Fruit fly (Drosophila melanogaster) whole organism, embryonic: ENCODE data around the gene CG46312.

Experiments used
- Asciz ChIP-seq: fragments of 200-800 bp; sonication (Bioruptor generic); optimal IDR thresholded peaks from 2 replicates; lab custom pipeline; 2017; ENCODE audit warnings: missing biosample characterization, mild to moderate bottlenecking, missing genetic modification characterization, missing genetic modification reagents
- Awh ChIP-seq: fragments of 200-800 bp; sonication (Bioruptor generic); IDR thresholded peaks from 2 replicates; pipeline ENCODE4, ENCODE4 v1.3.6; 2022; ENCODE audit warnings: missing biosample characterization, missing genetic modification characterization
- Blimp-1 ChIP-seq: fragments of 200-800 bp; sonication (Bioruptor generic); optimal IDR thresholded peaks from 3 replicates; lab custom pipeline; 2018; ENCODE audit warnings: missing biosample characterization, missing genetic modification characterization, mild to moderate bottlenecking, moderate library complexity, missing genetic modification reagents
- CG11560 ChIP-seq: fragments of 200-800 bp; sonication (Bioruptor generic); IDR thresholded peaks from 3 replicates; pipeline ENCODE4 v1.3.6; 2022; ENCODE audit warnings: missing biosample characterization, missing genetic modification characterization
- CG11723 ChIP-seq: fragments of 200-800 bp; sonication (Bioruptor generic); optimal IDR thresholded peaks from 2 replicates; lab custom pipeline; 2017; ENCODE audit warnings: missing biosample characterization, mild to moderate bottlenecking, missing genetic modification characterization
- CG12219 ChIP-seq: fragments of 200-800 bp; sonication (Bioruptor generic); optimal IDR thresholded peaks from 3 replicates; lab custom pipeline; 2018; ENCODE audit warnings: missing biosample characterization, mild to moderate bottlenecking, missing genetic modification characterization
- CG12659 ChIP-seq: fragments of 200-800 bp; sonication (Bioruptor generic); optimal IDR thresholded peaks from 3 replicates; lab custom pipeline; 2017; ENCODE audit warnings: mild to moderate bottlenecking, missing biosample characterization, missing genetic modification reagents, missing genetic modification characterization
- CG14965 ChIP-seq: fragments of 200-800 bp; sonication (Bioruptor generic); optimal IDR thresholded peaks from 2 replicates; lab custom pipeline; 2016; ENCODE audit warnings: missing biosample characterization, missing genetic modification characterization, borderline replicate concordance
- CG15269 ChIP-seq: fragments of 200-800 bp; sonication (Bioruptor generic); optimal IDR thresholded peaks from 2 replicates; lab custom pipeline; 2018; ENCODE audit warnings: missing biosample characterization, mild to moderate bottlenecking, missing genetic modification characterization, moderate library complexity
- CG30431 ChIP-seq: fragments of 200-800 bp; sonication (Bioruptor generic); optimal IDR thresholded peaks from 2 replicates; lab custom pipeline; 2017; ENCODE audit warnings: missing biosample characterization, missing genetic modification characterization
- CG33213 ChIP-seq: fragments of 200-800 bp; sonication (Bioruptor generic); optimal IDR thresholded peaks from 3 replicates; lab custom pipeline; 2016; ENCODE audit warnings: missing biosample characterization, missing genetic modification characterization
- CG4282 ChIP-seq: fragments of 200-800 bp; sonication (Bioruptor generic); optimal IDR thresholded peaks from 2 replicates; lab custom pipeline; 2016; ENCODE audit warnings: missing biosample characterization, missing genetic modification characterization
- CG4424 ChIP-seq: fragments of 200-800 bp; sonication (Bioruptor generic); optimal IDR thresholded peaks from 3 replicates; lab custom pipeline; 2016; ENCODE audit warnings: missing biosample characterization, missing genetic modification characterization
- CG4820 ChIP-seq: fragments of 200-800 bp; sonication (Bioruptor generic); optimal IDR thresholded peaks from 3 replicates; lab custom pipeline; 2016; ENCODE audit warnings: missing biosample characterization, missing genetic modification characterization
- CG6765 ChIP-seq: fragments of 200-800 bp; sonication (Bioruptor generic); optimal IDR thresholded peaks from 3 replicates; lab custom pipeline; 2017; ENCODE audit warnings: missing biosample characterization, mild to moderate bottlenecking, missing genetic modification characterization
- CG7271 ChIP-seq: fragments of 200-800 bp; sonication (Bioruptor generic); optimal IDR thresholded peaks from 2 replicates; lab custom pipeline; 2018; ENCODE audit warnings: missing biosample characterization, mild to moderate bottlenecking, missing genetic modification characterization, moderate library complexity
- CG7745 ChIP-seq: fragments of 200-800 bp; sonication (Bioruptor generic); optimal IDR thresholded peaks from 2 replicates; lab custom pipeline; 2018; ENCODE audit warnings: missing biosample characterization, mild to moderate bottlenecking, missing genetic modification characterization, moderate library complexity
- CG8359 ChIP-seq: fragments of 200-800 bp; sonication (Bioruptor generic); optimal IDR thresholded peaks from 2 replicates; lab custom pipeline; 2017; ENCODE audit warnings: missing biosample characterization, mild to moderate bottlenecking, missing genetic modification characterization, borderline replicate concordance
- Deaf1 ChIP-seq: fragments of 200-800 bp; optimal IDR thresholded peaks from 3 replicates; lab custom pipeline; 2019; ENCODE audit warnings: missing biosample characterization, mild to moderate bottlenecking, missing genetic modification characterization, moderate library complexity
- Doc2 ChIP-seq: fragments of 200-800 bp; sonication (Bioruptor generic); IDR thresholded peaks from 2 replicates; pipeline ENCODE4 v1.3.6; 2022; ENCODE audit warnings: missing biosample characterization, missing genetic modification characterization
- Dp ChIP-seq: fragments of 200-800 bp; sonication (Bioruptor generic); optimal IDR thresholded peaks from 2 replicates; lab custom pipeline; 2018; ENCODE audit warnings: missing biosample characterization, mild to moderate bottlenecking, missing genetic modification characterization, moderate library complexity
- ERR ChIP-seq: fragments of 200-800 bp; sonication (Bioruptor generic); optimal IDR thresholded peaks from 2 replicates; lab custom pipeline; 2016; ENCODE audit warnings: missing biosample characterization, missing genetic modification characterization
- Elba2 ChIP-seq: fragments of 200-800 bp; sonication (Bioruptor generic); optimal IDR thresholded peaks from 3 replicates; lab custom pipeline; 2016; ENCODE audit warnings: missing biosample characterization, missing genetic modification characterization
- H15 ChIP-seq: fragments of 200-800 bp; sonication (Bioruptor generic); IDR thresholded peaks from 3 replicates; pipeline ENCODE4 v1.3.6; 2022; ENCODE audit warnings: missing biosample characterization, missing genetic modification characterization
- Hand ChIP-seq: fragments of 200-800 bp; sonication (Bioruptor generic); optimal IDR thresholded peaks from 2 replicates; lab custom pipeline; 2017; ENCODE audit warnings: mild to moderate bottlenecking, missing biosample characterization, missing genetic modification reagents, missing genetic modification characterization
- Hey ChIP-seq: fragments of 200-800 bp; sonication (Bioruptor generic); optimal IDR thresholded peaks from 3 replicates; lab custom pipeline; 2018; ENCODE audit warnings: missing biosample characterization, mild to moderate bottlenecking, missing genetic modification characterization
- Hmr ChIP-seq: fragments of 200-800 bp; sonication (Bioruptor generic); optimal IDR thresholded peaks from 3 replicates; lab custom pipeline; 2017; ENCODE audit warnings: mild to moderate bottlenecking, missing biosample characterization, missing genetic modification reagents, missing genetic modification characterization
- Hsf ChIP-seq: fragments of 200-800 bp; sonication (Bioruptor generic); optimal IDR thresholded peaks from 3 replicates; lab custom pipeline; 2016; ENCODE audit warnings: missing biosample characterization, missing genetic modification characterization
- Kr ChIP-seq: fragments of 200-800 bp; sonication (Bioruptor generic); optimal IDR thresholded peaks from 2 replicates; lab custom pipeline; 2017; ENCODE audit warnings: missing biosample characterization, mild to moderate bottlenecking, missing genetic modification characterization
- Lhr ChIP-seq: fragments of 200-800 bp; sonication (Bioruptor generic); optimal IDR thresholded peaks from 3 replicates; lab custom pipeline; 2017; ENCODE audit warnings: mild to moderate bottlenecking, missing biosample characterization, missing genetic modification reagents, missing genetic modification characterization
- Mrtf ChIP-seq: fragments of 200-800 bp; sonication (Bioruptor generic); IDR thresholded peaks from 3 replicates; pipeline ENCODE4 v1.3.6; 2022; ENCODE audit warnings: missing biosample characterization, missing genetic modification characterization
- NK7.1 ChIP-seq: fragments of 200-800 bp; sonication (Bioruptor generic); optimal IDR thresholded peaks from 3 replicates; lab custom pipeline; 2016; ENCODE audit warnings: missing biosample characterization, missing genetic modification characterization
- Xbp1 ChIP-seq: fragments of 200-800 bp; sonication (Bioruptor generic); optimal IDR thresholded peaks from 3 replicates; lab custom pipeline; 2016; ENCODE audit warnings: missing biosample characterization, mild to moderate bottlenecking, missing genetic modification characterization
- az2 ChIP-seq: fragments of 200-800 bp; sonication (Bioruptor generic); optimal IDR thresholded peaks from 3 replicates; lab custom pipeline; 2016; ENCODE audit warnings: missing biosample characterization, missing genetic modification characterization
- cato ChIP-seq: fragments of 200-800 bp; sonication (Bioruptor generic); optimal IDR thresholded peaks from 2 replicates; lab custom pipeline; 2016; ENCODE audit warnings: missing biosample characterization, missing genetic modification characterization, borderline replicate concordance
- dan ChIP-seq: fragments of 200-800 bp; sonication (Bioruptor generic); IDR thresholded peaks from 2 replicates; pipeline ENCODE4 v1.3.6; 2022; ENCODE audit warnings: missing biosample characterization, missing genetic modification characterization
- dimm ChIP-seq: fragments of 200-800 bp; sonication (Bioruptor generic); IDR thresholded peaks from 2 replicates; pipeline ENCODE4 v1.3.6; 2022; ENCODE audit warnings: missing biosample characterization, missing genetic modification characterization
- grn ChIP-seq: fragments of 200-800 bp; sonication (Bioruptor generic); optimal IDR thresholded peaks from 3 replicates; lab custom pipeline; 2017; ENCODE audit warnings: missing biosample characterization, missing genetic modification characterization
- kay ChIP-seq: fragments of 200-800 bp; sonication (Bioruptor generic); optimal IDR thresholded peaks from 2 replicates; lab custom pipeline; 2016; ENCODE audit warnings: missing biosample characterization, missing genetic modification characterization
- klu ChIP-seq: fragments of 200-800 bp; sonication (Bioruptor generic); IDR thresholded peaks from 2 replicates; pipeline ENCODE4 v1.3.6; 2022; ENCODE audit warnings: missing biosample characterization, missing genetic modification characterization
- oc ChIP-seq: fragments of 200-800 bp; sonication (Bioruptor generic); optimal IDR thresholded peaks from 2 replicates; lab custom pipeline; 2018; ENCODE audit warnings: missing biosample characterization, mild to moderate bottlenecking, missing genetic modification characterization, moderate library complexity
- p53 ChIP-seq: fragments of 200-800 bp; sonication (Bioruptor generic); optimal IDR thresholded peaks from 2 replicates; lab custom pipeline; 2016; ENCODE audit warnings: missing biosample characterization, missing genetic modification characterization
- sc ChIP-seq, 3 experiments: fragments of >200 bp in 2 of 3; fragments of 200-800 bp in 1 of 3; sonication (Bioruptor generic) in 1 of 3; optimal IDR thresholded peaks; 2 replicates in 2 of 3; 3 replicates in 1 of 3; lab custom pipeline; 2017; ENCODE audit warnings: mild to moderate bottlenecking in 1 of 3, missing biosample characterization in 1 of 3, missing genetic modification characterization in 1 of 3, missing genetic modification reagents in 1 of 3
- sens ChIP-seq: fragments of 200-800 bp; sonication (Bioruptor generic); peaks from one replicate; lab custom pipeline; 2016; ENCODE audit warnings: missing biosample characterization, missing genetic modification characterization
- sob ChIP-seq: fragments of 200-800 bp; sonication (Bioruptor generic); IDR thresholded peaks from 2 replicates; pipeline ENCODE4 v1.3.6; 2022; ENCODE audit warnings: missing biosample characterization, missing genetic modification characterization
- stwl ChIP-seq: fragments of 200-800 bp; sonication (Bioruptor generic); optimal IDR thresholded peaks from 3 replicates; lab custom pipeline; 2018; ENCODE audit warnings: missing biosample characterization, mild to moderate bottlenecking, missing genetic modification characterization, moderate library complexity
- wdn ChIP-seq: fragments of 200-800 bp; sonication (Bioruptor generic); IDR thresholded peaks from 2 replicates; pipeline ENCODE4 v1.3.6; 2022; ENCODE audit warnings: missing biosample characterization, missing genetic modification characterization
- z ChIP-seq: fragments of 200-800 bp; sonication (Bioruptor generic); IDR thresholded peaks from 3 replicates; pipeline ENCODE4 v1.3.6; 2022; ENCODE audit warnings: missing biosample characterization, missing genetic modification characterization

The CG46312 gene

dm6 chrX:15992527-15992897 lies 738 bp upstream of the CG46312 start (continued):
- TF ChIP-seq Dp (GFP tag; lab: Kevin White, UChicago) (no peak), CG12219 (GFP tag; lab: Kevin White, UChicago) (no peak)

DNA sequence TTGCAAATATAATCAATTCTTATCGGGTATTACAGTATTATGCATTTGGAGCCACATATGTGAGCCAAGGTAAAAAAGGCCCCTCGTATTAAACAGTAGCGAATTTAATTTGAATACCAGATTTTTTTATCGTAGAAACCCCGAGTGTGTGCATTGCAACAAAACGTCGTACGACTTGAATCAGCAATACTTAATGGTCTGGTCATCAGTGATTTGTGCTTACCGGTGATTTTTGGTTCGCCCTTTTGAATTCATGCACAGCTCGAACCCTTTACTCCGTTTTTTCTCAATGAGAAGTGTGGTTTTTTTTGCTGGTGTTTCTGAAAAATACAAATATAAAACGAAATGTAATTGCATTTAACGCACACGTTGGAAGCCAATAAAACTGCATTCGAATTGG lies 2.1 kb downstream of the CG46312 start:
- TF ChIP-seq CG30431 (GFP tag; lab: Kevin White, UChicago) (no peak), Elba2 (GFP tag; lab: Kevin White, UChicago) (peak; percentile 37)

DNA sequence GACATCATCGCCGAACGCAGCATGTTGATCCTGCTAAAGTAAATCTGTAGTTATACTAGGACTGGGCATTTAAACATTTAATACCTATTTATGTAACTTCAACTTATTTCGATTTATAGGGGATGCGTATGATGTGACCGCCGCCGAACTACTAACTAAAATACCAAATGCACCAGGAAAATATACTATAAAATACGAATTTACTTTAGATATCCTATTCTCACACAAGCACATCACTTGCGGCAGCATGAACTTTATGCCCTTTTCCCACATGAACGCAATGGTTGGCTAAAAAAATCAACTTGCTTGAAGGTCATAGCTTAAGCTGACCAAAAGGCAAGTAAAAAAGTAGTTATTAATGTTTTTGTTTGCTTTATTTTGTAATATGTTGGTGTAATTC lies 5.1 kb downstream of the CG46312 start, which contains the start of gene ND-20:
TSS of gene ND-20 (minus strand) at position 155 of the 400 bp plus-strand sequence.
- TF ChIP-seq Blimp-1 (no peak), CG11723 (peak; percentile 12), NK7.1 (no peak), Doc2 (no peak), Xbp1 (GFP tag; lab: Kevin White, UChicago) (peak; percentile 42), Hsf (GFP tag; lab: Kevin White, UChicago) (peak; percentile 1), kay (GFP tag; lab: Kevin White, UChicago) (no peak), stwl (tag; lab: Kevin White, UChicago) (peak; percentile 56), p53 (no peak), Hey (tag; lab: Kevin White, UChicago) (no peak), CG12659 (peak; percentile 65), sc (optimal IDR thresholded peaks at IDR 0.05; lab: Kevin White, UChicago) (no peak), sc (GFP tag; optimal IDR thresholded peaks at IDR 0.05; lab: Kevin White, UChicago) (no peak), CG4820 (GFP tag; lab: Kevin White, UChicago) (no peak), sens (GFP tag; lab: Kevin White, UChicago) (peak; percentile 80), oc (no peak), cato (GFP tag; lab: Kevin White, UChicago) (no peak), Mrtf (GFP tag; lab: Robert Waterston, UW) (no peak), Hmr (no peak), Deaf1 (tag; lab: Kevin White, UChicago) (peak; percentile 4), dan (GFP tag; lab: Robert Waterston, UW) (no peak), H15 (GFP tag; lab: Robert Waterston, UW) (no peak), Kr (GFP tag; lab: Kevin White, UChicago) (no peak), z (no peak), CG33213 (GFP tag; lab: Kevin White, UChicago) (peak; percentile 43), Awh (GFP tag; lab: Robert Waterston, UW) (no peak), CG4424 (GFP tag; lab: Kevin White, UChicago) (no peak), klu (GFP tag; lab: Robert Waterston, UW) (no peak), sob (0 out of 2 replicates have a peak, but pooled peaks have one; percentile 23), CG6765 (GFP tag; lab: Kevin White, UChicago) (no peak), CG4282 (GFP tag; lab: Kevin White, UChicago) (no peak), wdn (GFP tag; lab: Robert Waterston, UW) (peak; percentile 26; the same call in 1 of the 2 replicates), Asciz (GFP tag; lab: Kevin White, UChicago) (no peak), grn (no peak), CG11560 (tag; lab: Robert Waterston, UW) (no peak), ERR (peak; percentile 87), dimm (GFP tag; lab: Robert Waterston, UW) (no peak), CG15269 (tag; lab: Kevin White, UChicago) (no peak), CG8359 (GFP tag; lab: Kevin White, UChicago) (no peak), Lhr (GFP tag; lab: Kevin White, UChicago) (peak; percentile 53), CG14965 (GFP tag; lab: Kevin White, UChicago) (no peak), Hand (GFP tag; lab: Kevin White, UChicago) (no peak), CG7271 (tag; lab: Kevin White, UChicago) (no peak), CG7745 (no peak), az2 (GFP tag; lab: Kevin White, UChicago) (no peak)
